Fruit fly (Drosophila melanogaster) whole organism, embryonic: ENCODE measurements around the gene Desat1.

Experiments used
- Adf1 ChIP-seq: fragments of 200-800 bp; sonication (Bioruptor generic); IDR thresholded peaks from 2 replicates; pipeline ENCODE4 v1.3.6; 2022; ENCODE audit warnings: missing biosample characterization, missing genetic modification characterization
- Antp ChIP-seq: fragments of 200-800 bp; sonication (Bioruptor generic); optimal IDR thresholded peaks from 3 replicates; lab custom pipeline; 2016; ENCODE audit warnings: missing biosample characterization, missing genetic modification characterization
- CG10366 ChIP-seq: fragments of 200-800 bp; sonication (Bioruptor generic); IDR thresholded peaks from 2 replicates; pipeline ENCODE4 v1.3.6; 2022; ENCODE audit warnings: missing biosample characterization, missing genetic modification characterization
- CG10959 ChIP-seq: fragments of 200-800 bp; sonication (Bioruptor generic); IDR thresholded peaks from 2 replicates; pipeline ENCODE4 v1.3.6; 2022; ENCODE audit warnings: missing biosample characterization, missing genetic modification characterization
- CG11247 ChIP-seq: fragments of 200-800 bp; sonication (Bioruptor generic); IDR thresholded peaks from 2 replicates; pipeline ENCODE4 v1.3.6; 2022; ENCODE audit warnings: missing biosample characterization, missing genetic modification characterization
- CG1233 ChIP-seq: fragments of 200-800 bp; sonication (Bioruptor generic); optimal IDR thresholded peaks from 4 replicates; lab custom pipeline; 2018; ENCODE audit warnings: missing biosample characterization, mild to moderate bottlenecking, missing genetic modification characterization
- CG13296 ChIP-seq: fragments of 200-800 bp; sonication (Bioruptor generic); optimal IDR thresholded peaks from 3 replicates; lab custom pipeline; 2018; ENCODE audit warnings: missing biosample characterization, mild to moderate bottlenecking, missing genetic modification characterization
- CG15011 ChIP-seq: fragments of 200-800 bp; sonication (Bioruptor generic); optimal IDR thresholded peaks from 3 replicates; lab custom pipeline; 2018; ENCODE audit warnings: missing biosample characterization, mild to moderate bottlenecking, missing genetic modification characterization
- CG15479 ChIP-seq: fragments of 200-800 bp; sonication (Bioruptor generic); optimal IDR thresholded peaks from 3 replicates; lab custom pipeline; 2019; ENCODE audit warnings: missing biosample characterization, mild to moderate bottlenecking, missing genetic modification characterization, moderate library complexity
- CG1602 ChIP-seq: fragments of 200-800 bp; sonication (Bioruptor generic); optimal IDR thresholded peaks from 3 replicates; lab custom pipeline; 2016; ENCODE audit warnings: missing biosample characterization, missing genetic modification characterization
- CG17829 ChIP-seq: fragments of 200-800 bp; optimal IDR thresholded peaks from 2 replicates; lab custom pipeline; 2019; ENCODE audit warnings: missing biosample characterization, mild to moderate bottlenecking, missing genetic modification characterization, moderate library complexity
- CG17912 ChIP-seq: fragments of 200-800 bp; sonication (Bioruptor generic); optimal IDR thresholded peaks from 2 replicates; lab custom pipeline; 2018; ENCODE audit warnings: missing biosample characterization, mild to moderate bottlenecking, missing genetic modification characterization
- CG2202 ChIP-seq: fragments of 200-800 bp; sonication (Bioruptor generic); optimal IDR thresholded peaks from 2 replicates; lab custom pipeline; 2018; ENCODE audit warnings: missing biosample characterization, mild to moderate bottlenecking, missing genetic modification characterization
- CG32532 ChIP-seq: fragments of 200-800 bp; sonication (Bioruptor generic); IDR thresholded peaks from 2 replicates; pipeline ENCODE4 v1.3.6; 2022; ENCODE audit warnings: missing biosample characterization, missing genetic modification characterization
- CG32767 ChIP-seq: fragments of 200-800 bp; sonication (Bioruptor generic); IDR thresholded peaks from 2 replicates; pipeline ENCODE4 v1.3.6; 2022; ENCODE audit warnings: missing biosample characterization, missing genetic modification characterization
- CG3281 ChIP-seq: fragments of 200-800 bp; sonication (Bioruptor generic); optimal IDR thresholded peaks from 3 replicates; lab custom pipeline; 2017; ENCODE audit warnings: missing biosample characterization, mild to moderate bottlenecking, missing genetic modification characterization
- CG3847 ChIP-seq: fragments of 200-800 bp; sonication (Bioruptor generic); IDR thresholded peaks from 2 replicates; pipeline ENCODE4 v1.3.6; 2022; ENCODE audit warnings: missing biosample characterization, missing genetic modification characterization
- CG6175 ChIP-seq: fragments of 200-800 bp; sonication (Bioruptor generic); IDR thresholded peaks from 3 replicates; pipeline ENCODE4 v1.3.6; 2022; ENCODE audit warnings: missing biosample characterization, missing genetic modification characterization
- CG6254 ChIP-seq: fragments of 200-800 bp; sonication (Bioruptor generic); optimal IDR thresholded peaks from 3 replicates; lab custom pipeline; 2017; ENCODE audit warnings: mild to moderate bottlenecking, missing biosample characterization, missing genetic modification reagents, missing genetic modification characterization
- CG7271 ChIP-seq: fragments of 200-800 bp; sonication (Bioruptor generic); optimal IDR thresholded peaks from 2 replicates; lab custom pipeline; 2018; ENCODE audit warnings: missing biosample characterization, mild to moderate bottlenecking, missing genetic modification characterization, moderate library complexity
- CG7786 ChIP-seq: fragments of 200-800 bp; sonication (Bioruptor generic); optimal IDR thresholded peaks from 2 replicates; lab custom pipeline; 2016; ENCODE audit warnings: missing biosample characterization, missing genetic modification characterization
- CG8281 ChIP-seq: fragments of 200-800 bp; sonication (Bioruptor generic); optimal IDR thresholded peaks from 2 replicates; lab custom pipeline; 2018; ENCODE audit warnings: missing biosample characterization, mild to moderate bottlenecking, missing genetic modification characterization, moderate library complexity
- D19B ChIP-seq: fragments of 200-800 bp; sonication (Bioruptor generic); optimal IDR thresholded peaks from 2 replicates; lab custom pipeline; 2017; ENCODE audit warnings: missing biosample characterization, mild to moderate bottlenecking, missing genetic modification characterization
- Dad ChIP-seq: fragments of 200-800 bp; sonication (Bioruptor generic); optimal IDR thresholded peaks from 3 replicates; lab custom pipeline; 2016; ENCODE audit warnings: missing biosample characterization, missing genetic modification characterization
- Dp ChIP-seq: fragments of 200-800 bp; sonication (Bioruptor generic); optimal IDR thresholded peaks from 2 replicates; lab custom pipeline; 2018; ENCODE audit warnings: missing biosample characterization, mild to moderate bottlenecking, missing genetic modification characterization, moderate library complexity
- Drgx ChIP-seq: fragments of 200-800 bp; sonication (Bioruptor generic); IDR thresholded peaks from 2 replicates; pipeline ENCODE4 v1.3.6; 2022; ENCODE audit warnings: missing biosample characterization, missing genetic modification characterization
- Gug ChIP-seq: fragments of 200-800 bp; sonication (Bioruptor generic); IDR thresholded peaks from 4 replicates; pipeline ENCODE4 v1.3.6; 2022; ENCODE audit warnings: missing biosample characterization, missing genetic modification characterization
- Hsf ChIP-seq: fragments of 200-800 bp; sonication (Bioruptor generic); optimal IDR thresholded peaks from 3 replicates; lab custom pipeline; 2016; ENCODE audit warnings: missing biosample characterization, missing genetic modification characterization
- Lhr ChIP-seq: fragments of 200-800 bp; sonication (Bioruptor generic); optimal IDR thresholded peaks from 3 replicates; lab custom pipeline; 2017; ENCODE audit warnings: mild to moderate bottlenecking, missing biosample characterization, missing genetic modification reagents, missing genetic modification characterization
- Rfx ChIP-seq: fragments of 200-800 bp; sonication (Bioruptor generic); IDR thresholded peaks from 2 replicates; pipeline ENCODE4 v1.3.6; 2022; ENCODE audit warnings: missing biosample characterization, missing genetic modification characterization
- Rx ChIP-seq: fragments of 200-800 bp; sonication (Bioruptor generic); IDR thresholded peaks from 2 replicates; pipeline ENCODE4 v1.3.6; 2022; ENCODE audit warnings: missing biosample characterization, missing genetic modification characterization
- Spps ChIP-seq: fragments of 200-800 bp; sonication (Bioruptor generic); optimal IDR thresholded peaks from 2 replicates; lab custom pipeline; 2018; ENCODE audit warnings: missing biosample characterization, mild to moderate bottlenecking, missing genetic modification characterization
- Tbp ChIP-seq: fragments of >200 bp; optimal IDR thresholded peaks from 2 replicates; lab custom pipeline; 2018; ENCODE audit warnings: missing biosample characterization, missing genetic modification characterization
- cad ChIP-seq: fragments of >200 bp; optimal IDR thresholded peaks from 2 replicates; lab custom pipeline; 2017; ENCODE audit warnings: missing biosample characterization, missing genetic modification characterization
- cato ChIP-seq: fragments of 200-800 bp; sonication (Bioruptor generic); optimal IDR thresholded peaks from 2 replicates; lab custom pipeline; 2016; ENCODE audit warnings: missing biosample characterization, missing genetic modification characterization, borderline replicate concordance
- chn ChIP-seq: fragments of 200-800 bp; sonication (Bioruptor generic); optimal IDR thresholded peaks from 2 replicates; lab custom pipeline; 2016; ENCODE audit warnings: missing biosample characterization, missing genetic modification characterization
- dpn ChIP-seq, 2 experiments: fragments of 200-800 bp; sonication (Bioruptor generic); optimal IDR thresholded peaks; 3 replicates each; lab custom pipeline; 2016; ENCODE audit warnings: missing biosample characterization in 2 of 2, missing genetic modification characterization in 2 of 2
- dysf ChIP-seq: fragments of 200-800 bp; sonication (Bioruptor generic); IDR thresholded peaks from 3 replicates; pipeline ENCODE4 v1.3.6; 2022; ENCODE audit warnings: missing biosample characterization, missing genetic modification characterization
- grau ChIP-seq: fragments of 200-800 bp; optimal IDR thresholded peaks from 3 replicates; lab custom pipeline; 2019; ENCODE audit warnings: missing biosample characterization, mild to moderate bottlenecking, missing genetic modification characterization, moderate library complexity
- insv ChIP-seq, 2 experiments: fragments of 200-800 bp; sonication (Bioruptor generic); optimal IDR thresholded peaks; 3 replicates each; lab custom pipeline; 2016 to 2018; ENCODE audit warnings: missing biosample characterization in 2 of 2, missing genetic modification characterization in 2 of 2
- jing ChIP-seq: fragments of 200-800 bp; sonication (Bioruptor generic); optimal IDR thresholded peaks from 2 replicates; lab custom pipeline; 2018; ENCODE audit warnings: missing biosample characterization, mild to moderate bottlenecking, missing genetic modification characterization
- ken ChIP-seq: fragments of 200-800 bp; sonication (Bioruptor generic); IDR thresholded peaks from 3 replicates; pipeline ENCODE4 v1.3.6; 2022; ENCODE audit warnings: missing biosample characterization, missing genetic modification characterization
- lola ChIP-seq, 3 experiments: fragments of >200 bp in 2 of 3; fragments of 200-800 bp in 1 of 3; sonication (Bioruptor generic) in 1 of 3; optimal IDR thresholded peaks; 2 replicates each; lab custom pipeline; 2017 to 2019; ENCODE audit warnings: missing biosample characterization in 3 of 3, missing genetic modification characterization in 3 of 3, mild to moderate bottlenecking in 1 of 3, moderate library complexity in 1 of 3
- mirr ChIP-seq: fragments of 200-800 bp; sonication (Bioruptor generic); optimal IDR thresholded peaks from 3 replicates; lab custom pipeline; 2018; ENCODE audit warnings: missing biosample characterization, mild to moderate bottlenecking, missing genetic modification characterization
- otp ChIP-seq: fragments of 200-800 bp; sonication (Bioruptor generic); IDR thresholded peaks from 3 replicates; pipeline ENCODE4, ENCODE4 v1.3.6; 2022; ENCODE audit warnings: missing biosample characterization, missing genetic modification characterization
- pros ChIP-seq: fragments of 200-800 bp; sonication (Bioruptor generic); optimal IDR thresholded peaks from 3 replicates; lab custom pipeline; 2019; ENCODE audit warnings: missing biosample characterization, mild to moderate bottlenecking, missing genetic modification characterization, moderate library complexity
- pum ChIP-seq: fragments of 200-800 bp; sonication (Bioruptor generic); optimal IDR thresholded peaks from 2 replicates; lab custom pipeline; 2016; ENCODE audit warnings: missing biosample characterization, missing genetic modification characterization
- so ChIP-seq: fragments of 200-800 bp; sonication (Bioruptor generic); IDR thresholded peaks from 3 replicates; pipeline ENCODE4 v1.3.6; 2022; ENCODE audit warnings: missing biosample characterization, missing genetic modification characterization
- stwl ChIP-seq: fragments of 200-800 bp; sonication (Bioruptor generic); optimal IDR thresholded peaks from 3 replicates; lab custom pipeline; 2018; ENCODE audit warnings: missing biosample characterization, mild to moderate bottlenecking, missing genetic modification characterization, moderate library complexity
- tx ChIP-seq: fragments of 200-800 bp; sonication (Bioruptor generic); optimal IDR thresholded peaks from 2 replicates; lab custom pipeline; 2016; ENCODE audit warnings: missing biosample characterization, missing genetic modification characterization
- z ChIP-seq: fragments of 200-800 bp; sonication (Bioruptor generic); IDR thresholded peaks from 3 replicates; pipeline ENCODE4 v1.3.6; 2022; ENCODE audit warnings: missing biosample characterization, missing genetic modification characterization
- zfh2 ChIP-seq: fragments of 200-800 bp; sonication (Bioruptor generic); optimal IDR thresholded peaks from 2 replicates; lab custom pipeline; 2016; ENCODE audit warnings: missing biosample characterization, missing genetic modification characterization

Gene Desat1

DNA sequence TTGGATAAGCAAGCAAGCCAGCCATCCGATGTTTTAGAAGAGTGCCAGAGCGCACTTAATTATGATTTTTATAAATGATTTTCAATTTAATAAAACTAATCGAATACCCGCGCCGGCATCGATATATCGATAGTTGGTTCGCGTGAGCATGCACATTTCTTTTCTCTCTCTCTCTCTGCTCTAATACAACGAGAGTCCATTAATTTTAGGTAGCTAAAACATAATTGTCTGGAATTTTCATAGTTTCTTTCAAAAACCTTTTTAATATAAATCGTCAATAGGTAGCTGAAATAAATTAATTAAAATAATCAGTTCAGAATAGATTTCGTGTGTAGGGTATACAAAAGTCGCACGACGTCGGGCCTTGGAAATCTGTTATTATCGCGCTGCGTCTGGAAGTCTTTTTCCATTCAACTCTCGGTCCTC, 9.5 kb downstream of the Desat1 start, which contains the start of gene CG18549 (continued):
- TF ChIP-seq dysf (GFP tag; lab: Robert Waterston, UW) (peak; percentile 100), dpn (GFP tag; optimal IDR thresholded peaks at IDR 0.05; lab: Kevin White, UChicago) (peak; percentile 99 to 100), chn (GFP tag; lab: Kevin White, UChicago) (peak; percentile 100), CG1233 (peak; percentile 100), otp (GFP tag; lab: Robert Waterston, UW) (peak; percentile 100), ken (GFP tag; lab: Robert Waterston, UW) (peak; percentile 100), Tbp (GFP tag; lab: Kevin White, UChicago) (peak; percentile 35), lola (GFP tag; optimal IDR thresholded peaks at IDR 0.05; lab: Kevin White, UChicago) (peak in 1 of 3 experiments; percentile 100), Dad (peak; percentile 99), Lhr (GFP tag; lab: Kevin White, UChicago) (peak; percentile 99), CG6254 (GFP tag; lab: Kevin White, UChicago) (peak; percentile 98), CG15479 (GFP tag; lab: Kevin White, UChicago) (peak; percentile 71), Drgx (GFP tag; lab: Robert Waterston, UW) (peak; percentile 100), CG10366 (GFP tag; lab: Robert Waterston, UW) (peak; percentile 100), cad (GFP tag; lab: Kevin White, UChicago) (no peak), CG11247 (GFP tag; lab: Robert Waterston, UW) (peak; percentile 100), zfh2 (peak; percentile 98), CG2202 (tag; lab: Kevin White, UChicago) (peak; percentile 100), CG3847 (GFP tag; lab: Robert Waterston, UW) (peak; percentile 100), CG32767 (GFP tag; lab: Robert Waterston, UW) (peak; percentile 100), CG15011 (GFP tag; lab: Kevin White, UChicago) (peak; percentile 99), Gug (peak; percentile 99), z (GFP tag; lab: Robert Waterston, UW) (peak; percentile 90), mirr (peak; percentile 99), Dp (peak; percentile 96), CG8281 (tag; lab: Kevin White, UChicago) (peak; percentile 97), Antp (GFP tag; lab: Kevin White, UChicago) (peak; percentile 99), CG1602 (GFP tag; lab: Kevin White, UChicago) (peak; percentile 100), CG7786 (peak; percentile 98), CG7271 (tag; lab: Kevin White, UChicago) (peak; percentile 99), pum (GFP tag; lab: Kevin White, UChicago) (peak; percentile 99), CG32532 (GFP tag; lab: Robert Waterston, UW) (peak; percentile 100), D19B (GFP tag; lab: Kevin White, UChicago) (peak; percentile 97), insv (GFP tag; optimal IDR thresholded peaks at IDR 0.05; lab: Kevin White, UChicago) (peak; percentile 74 to 86), grau (tag; lab: Kevin White, UChicago) (peak; percentile 99), Adf1 (GFP tag; lab: Robert Waterston, UW) (peak; percentile 93), Hsf (peak; percentile 100), CG3281 (GFP tag; lab: Kevin White, UChicago) (peak; percentile 99), cato (GFP tag; lab: Kevin White, UChicago) (peak; percentile 99), pros (peak; percentile 90), Rx (GFP tag; lab: Robert Waterston, UW) (peak; percentile 99), CG10959 (peak; percentile 100), tx (GFP tag; lab: Kevin White, UChicago) (peak; percentile 99), Spps (tag; lab: Kevin White, UChicago) (peak; percentile 100), jing (GFP tag; lab: Kevin White, UChicago) (peak; percentile 99), CG13296 (GFP tag; lab: Kevin White, UChicago) (peak; percentile 100), stwl (peak; percentile 95), CG17912 (GFP tag; lab: Kevin White, UChicago) (peak; percentile 100), CG6175 (peak; percentile 99), CG17829 (tag; lab: Kevin White, UChicago) (peak; percentile 100), so (GFP tag; lab: Robert Waterston, UW) (peak; percentile 100), Rfx (GFP tag; lab: Robert Waterston, UW) (peak; percentile 100)
